Worm (Caenorhabditis elegans) whole organism, L1 larva: ENCODE results near the gene dhps-1.
A peak's percentile ranks its signal among the peaks of the same experiment; 100 is the strongest.

Experiments used
- C16A3.4 ChIP-seq: fragments of 150-350 bp; optimal IDR thresholded peaks from 2 replicates; lab custom pipeline; 2014; ENCODE audit warnings: missing biosample characterization, missing genetic modification characterization
- F16B12.6 ChIP-seq: fragments of 150-350 bp; optimal IDR thresholded peaks from 2 replicates; lab custom pipeline; 2014; ENCODE audit warnings: missing biosample characterization, missing genetic modification characterization
- Y116A8C.19 ChIP-seq: sonication (generic microtip); optimal IDR thresholded peaks from 2 replicates; lab custom pipeline; 2016; ENCODE audit warnings: missing compliant biosample characterization, missing genetic modification characterization, borderline replicate concordance
- aha-1 ChIP-seq: fragments of 150-350 bp; optimal IDR thresholded peaks from 2 replicates; lab custom pipeline; 2014; ENCODE audit warnings: missing biosample characterization, missing genetic modification characterization
- aly-2 ChIP-seq: fragments of 150-350 bp; optimal IDR thresholded peaks from 2 replicates; lab custom pipeline; 2014; ENCODE audit warnings: missing biosample characterization, missing genetic modification characterization
- ama-1 ChIP-seq: fragments of 150-350 bp; optimal IDR thresholded peaks from 2 replicates; lab custom pipeline; 2014
- blmp-1 ChIP-seq: fragments of 150-350 bp; optimal IDR thresholded peaks from 2 replicates; lab custom pipeline; 2014; ENCODE audit warnings: missing biosample characterization, missing genetic modification characterization
- ceh-82 ChIP-seq, 3 experiments: fragments of 150-350 bp in 1 of 3; sonication (generic microtip) in 2 of 3; optimal IDR thresholded peaks; 2 replicates each; lab custom pipeline; 2014 to 2017; ENCODE audit warnings: missing biosample characterization in 3 of 3, missing genetic modification characterization in 3 of 3
- ceh-88 ChIP-seq: fragments of 200-800 bp; sonication (Bioruptor generic); IDR thresholded peaks from 2 replicates; pipeline ENCODE4 v1.3.6; 2022; ENCODE audit warnings: missing genetic modification characterization, missing compliant biosample characterization
- dpl-1 ChIP-seq, 3 experiments: fragments of 150-350 bp in 2 of 3; sonication (generic microtip) in 1 of 3; optimal IDR thresholded peaks; 2 replicates each; lab custom pipeline; 2014 to 2017; ENCODE audit warnings: missing biosample characterization in 3 of 3, missing genetic modification characterization in 3 of 3, missing genetic modification reagents in 3 of 3
- efl-1 ChIP-seq, 4 experiments: fragments of 150-350 bp; optimal IDR thresholded peaks in 3 of 4; peaks in 1 of 4; 1 replicate in 1 of 4; 2 replicates in 3 of 4; lab custom pipeline; 2014; ENCODE audit warnings: missing biosample characterization in 2 of 4, missing genetic modification characterization in 2 of 4, missing genetic modification reagents in 2 of 4
- egl-13 ChIP-seq: sonication (generic microtip); optimal IDR thresholded peaks from 2 replicates; lab custom pipeline; 2016; ENCODE audit warnings: missing genotype, missing genetic modification reagents, missing genetic modification characterization, missing compliant biosample characterization
- elt-3 ChIP-seq, 6 experiments: fragments of 150-350 bp in 1 of 6; sonication (generic microtip); optimal IDR thresholded peaks; 2 replicates each; lab custom pipeline; 2017 to 2018; ENCODE audit warnings: missing biosample characterization in 6 of 6, missing genetic modification characterization in 6 of 6, inconsistent platforms in 1 of 6
- ets-5 ChIP-seq: fragments of 200-800 bp; sonication (Bioruptor generic); IDR thresholded peaks from 2 replicates; pipeline ENCODE4 v1.3.6; 2022; ENCODE audit warnings: missing genetic modification characterization, missing compliant biosample characterization
- fkh-8 ChIP-seq: sonication (generic microtip); optimal IDR thresholded peaks from 2 replicates; lab custom pipeline; 2016; ENCODE audit warnings: mild to moderate bottlenecking, missing genetic modification characterization, missing compliant biosample characterization
- grh-1 ChIP-seq: fragments of 200-800 bp; sonication (Bioruptor generic); IDR thresholded peaks from 2 replicates; pipeline ENCODE4 v1.3.6; 2022; ENCODE audit warnings: missing genetic modification reagents, missing genetic modification characterization, missing compliant biosample characterization
- hlh-17 ChIP-seq: fragments of 200-800 bp; sonication (Bioruptor generic); optimal IDR thresholded peaks from 2 replicates; lab custom pipeline; 2018; ENCODE audit warnings: missing genetic modification characterization, mild to moderate bottlenecking, missing compliant biosample characterization, moderate library complexity, borderline replicate concordance
- irx-1 ChIP-seq: sonication (generic microtip); optimal IDR thresholded peaks from 2 replicates; lab custom pipeline; 2016; ENCODE audit warnings: missing genetic modification characterization, missing compliant biosample characterization
- isw-1 ChIP-seq: fragments of 200-800 bp; sonication (Bioruptor generic); IDR thresholded peaks from 2 replicates; pipeline ENCODE4 v1.3.6; 2022; ENCODE audit warnings: missing genetic modification characterization, missing compliant biosample characterization
- jun-1 ChIP-seq: fragments of 150-350 bp; optimal IDR thresholded peaks from 2 replicates; lab custom pipeline; 2014; ENCODE audit warnings: missing biosample characterization, missing genetic modification reagents, missing genetic modification characterization
- lin-35 ChIP-seq, 2 experiments: fragments of 150-350 bp; optimal IDR thresholded peaks; 2 replicates each; lab custom pipeline; 2014; ENCODE audit warnings: missing biosample characterization in 2 of 2, missing genetic modification characterization in 2 of 2, missing genetic modification reagents in 2 of 2
- lir-3 ChIP-seq: sonication (generic microtip); optimal IDR thresholded peaks from 2 replicates; lab custom pipeline; 2016; ENCODE audit warnings: mild to moderate bottlenecking, missing genetic modification characterization, moderate library complexity, missing compliant biosample characterization; ENCODE audit not compliant: poor library complexity
- mep-1 ChIP-seq: fragments of 150-350 bp; optimal IDR thresholded peaks from 2 replicates; lab custom pipeline; 2014; ENCODE audit warnings: missing biosample characterization, missing genetic modification characterization
- nhr-19 ChIP-seq: fragments of 200-800 bp; sonication (Bioruptor generic); conservative IDR thresholded peaks from 2 replicates; pipeline ENCODE4 v1.3.6; 2022; ENCODE audit warnings: missing genetic modification characterization, missing compliant biosample characterization
- nhr-20 ChIP-seq: sonication (generic microtip); optimal IDR thresholded peaks from 2 replicates; lab custom pipeline; 2016; ENCODE audit warnings: mild to moderate bottlenecking, missing genetic modification characterization, missing compliant biosample characterization
- nhr-28 ChIP-seq: fragments of 150-350 bp; optimal IDR thresholded peaks from 2 replicates; lab custom pipeline; 2014; ENCODE audit warnings: missing biosample characterization, missing genetic modification characterization
- nhr-76 ChIP-seq: sonication (generic microtip); optimal IDR thresholded peaks from 2 replicates; lab custom pipeline; 2017; ENCODE audit warnings: missing biosample characterization, missing genetic modification characterization
- nhr-84 ChIP-seq: sonication (generic microtip); optimal IDR thresholded peaks from 2 replicates; lab custom pipeline; 2017; ENCODE audit warnings: missing biosample characterization, missing genetic modification characterization
- nhr-85 ChIP-seq: sonication (generic microtip); peaks from one replicate; lab custom pipeline; 2016; ENCODE audit warnings: missing genetic modification characterization, inconsistent platforms, missing compliant biosample characterization
- pag-3 ChIP-seq: sonication (generic microtip); optimal IDR thresholded peaks from 2 replicates; lab custom pipeline; 2017; ENCODE audit warnings: missing genetic modification characterization, mild to moderate bottlenecking, missing compliant biosample characterization, antibody characterized with exemption, borderline replicate concordance; ENCODE audit not compliant: insufficient read depth
- rnt-1 ChIP-seq: sonication (generic microtip); optimal IDR thresholded peaks from 2 replicates; lab custom pipeline; 2016; ENCODE audit warnings: mild to moderate bottlenecking, missing genetic modification characterization, moderate library complexity, missing compliant biosample characterization
- skn-1 ChIP-seq: fragments of 150-350 bp; optimal IDR thresholded peaks from 2 replicates; lab custom pipeline; 2014; ENCODE audit warnings: missing biosample characterization, missing genetic modification characterization
- sup-37 ChIP-seq: fragments of 200-800 bp; sonication (Bioruptor generic); optimal IDR thresholded peaks from 2 replicates; lab custom pipeline; 2018; ENCODE audit warnings: mild to moderate bottlenecking, missing genetic modification characterization, missing compliant biosample characterization
- swsn-7 ChIP-seq: sonication (generic microtip); optimal IDR thresholded peaks from 2 replicates; lab custom pipeline; 2016; ENCODE audit warnings: missing genetic modification characterization, missing compliant biosample characterization
- unc-130 ChIP-seq: fragments of 150-350 bp; optimal IDR thresholded peaks from 2 replicates; lab custom pipeline; 2017; ENCODE audit warnings: missing biosample characterization, missing genetic modification characterization, inconsistent platforms
- unc-30 ChIP-seq: sonication (generic microtip); optimal IDR thresholded peaks from 2 replicates; lab custom pipeline; 2017; ENCODE audit warnings: missing biosample characterization, missing genetic modification characterization
- unc-62 ChIP-seq: fragments of 150-350 bp; optimal IDR thresholded peaks from 2 replicates; lab custom pipeline; 2014; ENCODE audit warnings: missing biosample characterization, missing genetic modification reagents, missing genetic modification characterization
- unc-86 ChIP-seq: sonication (generic microtip); optimal IDR thresholded peaks from 2 replicates; lab custom pipeline; 2016; ENCODE audit warnings: missing genetic modification characterization, missing compliant biosample characterization
- unc-98 ChIP-seq: fragments of 200-800 bp; sonication (Bioruptor generic); IDR thresholded peaks from 2 replicates; pipeline ENCODE4 v1.3.6; 2022; ENCODE audit warnings: missing genetic modification characterization, missing compliant biosample characterization
- zag-1 ChIP-seq: fragments of 150-350 bp; optimal IDR thresholded peaks from 2 replicates; lab custom pipeline; 2014; ENCODE audit warnings: missing biosample characterization, missing genetic modification characterization
- ztf-11 ChIP-seq, 2 experiments: sonication (generic microtip); optimal IDR thresholded peaks; 2 replicates each; lab custom pipeline; 2016 to 2017; ENCODE audit warnings: missing genetic modification characterization in 2 of 2, missing biosample characterization in 1 of 2, missing compliant biosample characterization in 1 of 2
- ztf-4 ChIP-seq: fragments of 150-350 bp; optimal IDR thresholded peaks from 2 replicates; lab custom pipeline; 2014; ENCODE audit warnings: missing biosample characterization, missing genetic modification characterization

The dhps-1 gene

DNA sequence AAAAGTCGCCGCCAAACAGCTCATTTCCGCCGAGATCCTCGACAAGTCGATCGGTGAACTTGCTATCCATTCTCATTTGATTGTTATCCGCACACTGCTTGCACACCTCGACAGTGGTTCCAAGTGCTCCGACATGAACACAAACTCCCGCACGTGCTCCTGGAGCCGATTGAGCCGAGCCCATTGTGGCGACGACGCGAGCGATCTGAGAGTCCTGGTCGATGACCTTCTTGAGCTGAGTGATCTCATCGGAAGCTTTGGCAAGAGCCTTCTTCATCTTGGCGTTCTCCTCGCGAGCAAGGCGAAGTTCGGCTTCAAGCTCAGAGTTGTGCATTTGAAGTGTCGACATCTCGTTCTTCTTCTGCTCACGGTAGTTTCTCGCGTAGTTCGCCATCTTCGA is 14.3 kb upstream of the dhps-1 start:
- TF ChIP-seq efl-1 (optimal IDR thresholded peaks at IDR 0.05; lab: Kevin White, UChicago): no peak
- TF ChIP-seq efl-1 (GFP tag; optimal IDR thresholded peaks at IDR 0.05 in 1 of 2; lab: Kevin White, UChicago): peak in 1 of 2 experiments; percentile 9
- TF ChIP-seq aly-2 (tag; lab: Kevin White, UChicago): no peak
- TF ChIP-seq, all 84 proteins: peak for 1

DNA sequence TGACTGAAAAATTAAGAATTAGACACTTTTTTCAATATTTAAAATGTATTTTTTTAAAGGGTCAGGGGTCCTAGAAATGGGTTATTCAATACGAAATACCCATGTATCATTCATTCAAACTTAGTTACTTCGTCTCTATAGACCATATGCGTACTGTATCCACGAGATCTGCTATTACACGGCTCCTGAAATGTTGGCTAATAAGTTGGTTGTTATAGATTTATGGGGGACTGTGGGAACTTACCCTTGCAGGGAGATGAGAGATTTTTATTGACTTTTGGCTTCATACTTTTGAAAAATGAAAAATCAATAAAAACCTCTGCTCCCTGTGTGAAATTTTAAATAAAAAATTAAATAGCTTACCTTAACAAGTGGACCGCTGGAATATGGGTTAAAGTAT is 13.9 kb upstream of the dhps-1 start:
- no peak for TF ChIP-seq F16B12.6 (tag; lab: Kevin White, UChicago)
- no peak for TF ChIP-seq efl-1 (optimal IDR thresholded peaks at IDR 0.05; lab: Kevin White, UChicago)
- peak in 1 of 2 experiments; percentile 77 for TF ChIP-seq efl-1 (GFP tag; optimal IDR thresholded peaks at IDR 0.05 in 1 of 2; lab: Kevin White, UChicago)
- TF ChIP-seq C16A3.4 (tag; lab: Kevin White, UChicago): no peak
- no peak for TF ChIP-seq nhr-84 (tag; lab: Kevin White, UChicago)
- no peak for TF ChIP-seq unc-86 (tag; lab: Kevin White, UChicago)
- no peak for TF ChIP-seq lir-3 (tag; lab: Kevin White, UChicago)
- TF ChIP-seq nhr-85: peak; percentile 63
- TF ChIP-seq ama-1 (lab: Kevin White, UChicago): no peak
- TF ChIP-seq fkh-8: no peak
- TF ChIP-seq, all 84 proteins: peak for 2

DNA sequence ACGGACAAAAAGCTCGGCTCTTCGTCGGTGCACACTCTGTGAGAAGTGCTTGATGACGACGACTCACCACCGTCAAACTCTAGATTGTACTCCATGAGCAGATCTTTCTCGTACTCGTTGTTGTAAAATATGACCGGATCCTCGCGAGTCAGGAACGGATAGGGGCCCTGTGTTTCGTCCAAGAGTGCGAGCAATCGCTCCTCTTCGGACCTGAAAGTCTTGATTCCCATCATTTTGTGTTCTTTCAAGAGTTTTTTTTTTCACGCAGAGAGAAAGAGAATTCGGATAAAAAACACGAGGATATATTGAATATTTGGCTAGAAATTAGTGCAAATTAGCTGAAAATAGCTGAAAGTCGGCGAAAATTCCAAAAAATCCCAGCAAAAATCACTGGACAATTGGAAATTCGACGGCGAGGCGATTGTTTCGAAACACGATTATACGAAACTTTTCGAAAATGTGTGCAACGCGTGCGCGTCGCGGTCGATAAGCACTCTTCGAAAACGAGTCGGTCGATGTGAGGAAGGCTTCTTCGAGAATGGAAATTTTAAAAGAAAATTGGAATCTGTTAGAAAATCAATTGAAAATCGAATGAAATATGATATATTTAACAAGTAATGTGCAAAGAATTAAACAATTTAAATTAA is 13.2 kb upstream of the dhps-1 start, which contains the start of the genes ash-2 and Y17G7B.20:
Gene ash-2, plus strand, starts transcription at position 390 of the 647 bp plus-strand sequence.
Gene Y17G7B.20, minus strand, starts transcription at position 396 of the 647 bp plus-strand sequence.
- TF ChIP-seq unc-86 (tag; lab: Kevin White, UChicago): no peak
- TF ChIP-seq grh-1 (GFP tag; lab: Robert Waterston, UW): 0 out of 2 replicates have a peak, but pooled peaks have one; percentile 19
- peak; percentile 46 for TF ChIP-seq rnt-1
- peak; percentile 42 to 54 for TF ChIP-seq lin-35 (GFP tag; optimal IDR thresholded peaks at IDR 0.05; lab: Kevin White, UChicago)
- TF ChIP-seq sup-37: no peak
- peak; percentile 25 for TF ChIP-seq mep-1 (tag; lab: Kevin White, UChicago)
- peak; percentile 54 to 81 (median 59) for TF ChIP-seq ceh-82 (tag; optimal IDR thresholded peaks at IDR 0.05; lab: Kevin White, UChicago)
- TF ChIP-seq efl-1 (optimal IDR thresholded peaks at IDR 0.05; lab: Kevin White, UChicago): peak in 1 of 2 experiments; percentile 42
- peak in 1 of 2 experiments; percentile 47 for TF ChIP-seq efl-1 (GFP tag; optimal IDR thresholded peaks at IDR 0.05 in 1 of 2; lab: Kevin White, UChicago)
- peak in 1 of 3 experiments; percentile 35 for TF ChIP-seq dpl-1 (GFP tag; optimal IDR thresholded peaks at IDR 0.05; lab: Kevin White, UChicago)
- no peak for TF ChIP-seq zag-1 (tag; lab: Kevin White, UChicago)
- TF ChIP-seq ztf-4: no peak
- no peak for TF ChIP-seq pag-3 (tag; lab: Kevin White, UChicago)
- TF ChIP-seq unc-130 (tag; lab: Kevin White, UChicago): peak; percentile 16
- TF ChIP-seq unc-62 (GFP tag; lab: Kevin White, UChicago): no peak
- TF ChIP-seq ztf-11 (tag; optimal IDR thresholded peaks at IDR 0.05; lab: Kevin White, UChicago): no peak
- no peak for TF ChIP-seq nhr-84 (tag; lab: Kevin White, UChicago)
- TF ChIP-seq jun-1 (tag; lab: Kevin White, UChicago): no peak
- TF ChIP-seq skn-1 (tag; lab: Kevin White, UChicago): peak; percentile 29

DNA sequence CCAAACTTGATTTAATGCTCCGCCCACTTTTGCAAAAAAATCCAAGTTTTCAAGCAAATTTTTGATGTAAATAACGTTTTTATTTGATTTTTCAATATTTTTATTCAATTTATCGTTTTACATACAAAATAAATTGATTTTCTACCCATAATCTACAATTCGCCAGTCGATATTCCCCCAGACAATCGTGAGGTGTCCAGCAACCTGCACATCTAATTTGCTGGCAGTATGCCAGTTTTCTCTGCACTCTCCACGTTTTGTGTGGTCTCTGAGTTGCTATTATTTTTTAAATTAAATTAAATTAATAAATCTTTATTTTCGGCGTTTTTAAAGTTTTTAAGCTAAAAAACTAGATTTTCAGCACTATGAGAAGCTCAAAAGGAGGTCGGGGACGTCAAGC is 12.7 kb upstream of the dhps-1 start:
- TF ChIP-seq unc-98 (GFP tag; lab: Robert Waterston, UW) (peak; percentile 22; the same call in 1 of the 2 replicates), mep-1 (tag; lab: Kevin White, UChicago) (peak; percentile 93), irx-1 (peak; percentile 33), Y116A8C.19 (tag; lab: Kevin White, UChicago) (no peak), hlh-17 (GFP tag; lab: Kevin White, UChicago) (no peak), swsn-7 (peak; percentile 87), ets-5 (GFP tag; lab: Robert Waterston, UW) (no peak), nhr-28 (tag; lab: Kevin White, UChicago) (no peak), unc-30 (tag; lab: Kevin White, UChicago) (no peak), egl-13 (tag; lab: Kevin White, UChicago) (peak; percentile 91), unc-62 (GFP tag; lab: Kevin White, UChicago) (no peak), blmp-1 (tag; lab: Kevin White, UChicago) (peak; percentile 56), ceh-88 (GFP tag; lab: Robert Waterston, UW) (peak; percentile 89), rnt-1 (no peak), grh-1 (GFP tag; lab: Robert Waterston, UW) (peak; percentile 75), unc-86 (tag; lab: Kevin White, UChicago) (peak; percentile 80), isw-1 (GFP tag; lab: Robert Waterston, UW) (peak; percentile 88), nhr-76 (tag; lab: Kevin White, UChicago) (no peak), skn-1 (tag; lab: Kevin White, UChicago) (peak; percentile 80), nhr-19 (GFP tag; lab: Robert Waterston, UW) (peak; percentile 91), elt-3 (tag; optimal IDR thresholded peaks at IDR 0.05; lab: Kevin White, UChicago) (peak in 4 of 6 experiments; percentile 27 to 82 (median 53)), lin-35 (GFP tag; optimal IDR thresholded peaks at IDR 0.05; lab: Kevin White, UChicago) (peak; percentile 72 to 83), nhr-20 (tag; lab: Kevin White, UChicago) (peak; percentile 92), aha-1 (no peak), F16B12.6 (tag; lab: Kevin White, UChicago) (peak; percentile 34), jun-1 (tag; lab: Kevin White, UChicago) (peak; percentile 71)
